Worm (Caenorhabditis elegans) whole organism, L4 larva: ENCODE data around the gene ceh-19.

Experiments used
- F10B5.3 ChIP-seq: sonication (generic microtip); optimal IDR thresholded peaks from 2 replicates; lab custom pipeline; 2016; ENCODE audit warnings: mild to moderate bottlenecking, missing genetic modification characterization, missing compliant biosample characterization
- F37D6.2 ChIP-seq: sonication (generic microtip); optimal IDR thresholded peaks from 2 replicates; lab custom pipeline; 2016; ENCODE audit warnings: mild to moderate bottlenecking, missing genetic modification characterization, missing compliant biosample characterization
- T20F7.1 ChIP-seq: fragments of 200-800 bp; sonication (Bioruptor generic); optimal IDR thresholded peaks from 2 replicates; lab custom pipeline; 2018; ENCODE audit warnings: mild to moderate bottlenecking, missing genetic modification characterization, missing compliant biosample characterization
- Y48G9A.11 ChIP-seq: fragments of 200-800 bp; sonication (Bioruptor generic); IDR thresholded peaks from 2 replicates; pipeline ENCODE4 v1.3.6; 2022; ENCODE audit warnings: missing genetic modification reagents, missing genetic modification characterization, missing compliant biosample characterization
- ZK337.2 ChIP-seq: fragments of 200-800 bp; sonication (Bioruptor generic); IDR thresholded peaks from 2 replicates; pipeline ENCODE4 v1.3.6; 2022; ENCODE audit warnings: missing genetic modification reagents, missing genetic modification characterization, missing compliant biosample characterization
- ZK546.5 ChIP-seq, 2 experiments: sonication (generic microtip); optimal IDR thresholded peaks; 2 replicates each; lab custom pipeline; 2017; ENCODE audit warnings: missing biosample characterization in 2 of 2, missing genetic modification characterization in 2 of 2
- aha-1 ChIP-seq: fragments of 150-350 bp; peaks from one replicate; lab custom pipeline; 2014; ENCODE audit warnings: missing biosample characterization, missing genetic modification characterization
- ceh-44 ChIP-seq: fragments of 200-800 bp; sonication (Bioruptor generic); IDR thresholded peaks from 2 replicates; pipeline ENCODE4 v1.3.6; 2022; ENCODE audit warnings: missing genetic modification reagents, missing genetic modification characterization, missing compliant biosample characterization
- ceh-82 ChIP-seq: sonication (generic microtip); optimal IDR thresholded peaks from 2 replicates; lab custom pipeline; 2017; ENCODE audit warnings: missing biosample characterization, missing genetic modification characterization
- ces-1 ChIP-seq: fragments of 150-350 bp; sonication (generic microtip); optimal IDR thresholded peaks from 4 replicates; lab custom pipeline; 2014; ENCODE audit warnings: missing biosample characterization, missing genetic modification reagents, missing genetic modification characterization
- dmd-8 ChIP-seq: fragments of 200-800 bp; sonication (Bioruptor generic); IDR thresholded peaks from 2 replicates; pipeline ENCODE4 v1.3.6; 2022; ENCODE audit warnings: missing genetic modification characterization, missing compliant biosample characterization
- dpl-1 ChIP-seq: fragments of 150-350 bp; optimal IDR thresholded peaks from 2 replicates; lab custom pipeline; 2014; ENCODE audit warnings: missing biosample characterization, missing genetic modification reagents, missing genetic modification characterization
- hlh-30 ChIP-seq: sonication (generic microtip); optimal IDR thresholded peaks from 2 replicates; lab custom pipeline; 2017; ENCODE audit warnings: antibody characterized with exemption, mild to moderate bottlenecking, missing genetic modification characterization, missing compliant biosample characterization; ENCODE audit not compliant: insufficient read depth
- lim-7 ChIP-seq: fragments of 200-800 bp; sonication (Bioruptor generic); IDR thresholded peaks from 2 replicates; pipeline ENCODE4 v1.3.6; 2022; ENCODE audit warnings: missing genetic modification characterization, missing compliant biosample characterization
- lin-39 ChIP-seq: fragments of 150-350 bp; optimal IDR thresholded peaks from 2 replicates; lab custom pipeline; 2014; ENCODE audit warnings: missing biosample characterization, missing genetic modification reagents, missing genetic modification characterization
- mdl-1 ChIP-seq, 2 experiments: fragments of 150-350 bp in 1 of 2; sonication (generic microtip) in 1 of 2; optimal IDR thresholded peaks; 2 replicates each; lab custom pipeline; 2014 to 2017; ENCODE audit warnings: missing biosample characterization in 2 of 2, missing genetic modification characterization in 2 of 2
- mdt-29 ChIP-seq: fragments of 200-800 bp; sonication (Bioruptor generic); IDR thresholded peaks from 2 replicates; pipeline ENCODE4 v1.3.6; 2022; ENCODE audit warnings: missing genetic modification reagents, missing genetic modification characterization, missing compliant biosample characterization
- mep-1 ChIP-seq: fragments of 150-350 bp; sonication (generic microtip); optimal IDR thresholded peaks from 3 replicates; lab custom pipeline; 2014; ENCODE audit warnings: missing biosample characterization, missing genetic modification characterization
- mes-2 ChIP-seq: sonication (generic microtip); optimal IDR thresholded peaks from 2 replicates; lab custom pipeline; 2016; ENCODE audit warnings: missing genotype, mild to moderate bottlenecking, missing genetic modification characterization, missing compliant biosample characterization; ENCODE audit not compliant: poor library complexity, severe bottlenecking
- mxl-3 ChIP-seq: fragments of 200-800 bp; sonication (Bioruptor generic); optimal IDR thresholded peaks from 2 replicates; lab custom pipeline; 2018; ENCODE audit warnings: mild to moderate bottlenecking, missing genetic modification characterization, missing compliant biosample characterization
- nhr-237 ChIP-seq: sonication (generic microtip); optimal IDR thresholded peaks from 2 replicates; lab custom pipeline; 2017; ENCODE audit warnings: missing biosample characterization, missing genetic modification characterization
- nhr-28 ChIP-seq: fragments of 150-350 bp; optimal IDR thresholded peaks from 2 replicates; lab custom pipeline; 2014; ENCODE audit warnings: missing biosample characterization, missing genetic modification characterization
- nhr-77 ChIP-seq: fragments of 150-350 bp; optimal IDR thresholded peaks from 2 replicates; lab custom pipeline; 2014; ENCODE audit warnings: missing biosample characterization, missing genetic modification characterization
- pha-4 ChIP-seq, 2 experiments: fragments of 150-350 bp in 1 of 2; fragments of 200-800 bp in 1 of 2; sonication (Bioruptor generic) in 1 of 2; IDR thresholded peaks in 1 of 2; optimal IDR thresholded peaks in 1 of 2; 2 replicates each; pipeline versions ENCODE4 v1.3.6 to Lab custom; 2014 to 2022; ENCODE audit warnings: missing genetic modification characterization in 2 of 2, missing genetic modification reagents in 2 of 2, missing biosample characterization in 1 of 2, missing compliant biosample characterization in 1 of 2
- rbr-2 ChIP-seq: sonication (generic microtip); optimal IDR thresholded peaks from 2 replicates; lab custom pipeline; 2016; ENCODE audit warnings: missing genotype, missing genetic modification characterization, missing compliant biosample characterization
- skn-1 ChIP-seq: fragments of 150-350 bp; optimal IDR thresholded peaks from 2 replicates; lab custom pipeline; 2014; ENCODE audit warnings: missing biosample characterization, missing genetic modification characterization
- snpc-1.2 ChIP-seq: fragments of 200-800 bp; sonication (Bioruptor generic); IDR thresholded peaks from 2 replicates; pipeline ENCODE4 v1.3.6; 2022; ENCODE audit warnings: missing genetic modification reagents, missing genetic modification characterization, missing compliant biosample characterization
- spr-3 ChIP-seq: fragments of 200-800 bp; sonication (Bioruptor generic); optimal IDR thresholded peaks from 2 replicates; lab custom pipeline; 2018; ENCODE audit warnings: mild to moderate bottlenecking, missing genetic modification characterization, missing compliant biosample characterization
- unc-130 ChIP-seq: sonication (generic microtip); optimal IDR thresholded peaks from 2 replicates; lab custom pipeline; 2016; ENCODE audit warnings: missing genetic modification reagents, missing genetic modification characterization, missing compliant biosample characterization
- unc-62 ChIP-seq, 3 experiments: fragments of 150-350 bp in 1 of 3; sonication (generic microtip); optimal IDR thresholded peaks in 2 of 3; peaks in 1 of 3; 1 replicate in 1 of 3; 2 replicates in 2 of 3; lab custom pipeline; 2014 to 2017; ENCODE audit warnings: missing biosample characterization in 3 of 3, missing genetic modification characterization in 3 of 3, missing genetic modification reagents in 3 of 3, missing genotype in 1 of 3
- zfp-2 ChIP-seq: sonication (generic microtip); optimal IDR thresholded peaks from 2 replicates; lab custom pipeline; 2016; ENCODE audit warnings: mild to moderate bottlenecking, missing genetic modification characterization, missing compliant biosample characterization
- zfp-3 ChIP-seq: fragments of 200-800 bp; sonication (Bioruptor generic); conservative IDR thresholded peaks from 2 replicates; pipeline ENCODE4 v1.3.6; 2022; ENCODE audit warnings: missing genetic modification reagents, missing genetic modification characterization, missing compliant biosample characterization

The ceh-19 gene

DNA sequence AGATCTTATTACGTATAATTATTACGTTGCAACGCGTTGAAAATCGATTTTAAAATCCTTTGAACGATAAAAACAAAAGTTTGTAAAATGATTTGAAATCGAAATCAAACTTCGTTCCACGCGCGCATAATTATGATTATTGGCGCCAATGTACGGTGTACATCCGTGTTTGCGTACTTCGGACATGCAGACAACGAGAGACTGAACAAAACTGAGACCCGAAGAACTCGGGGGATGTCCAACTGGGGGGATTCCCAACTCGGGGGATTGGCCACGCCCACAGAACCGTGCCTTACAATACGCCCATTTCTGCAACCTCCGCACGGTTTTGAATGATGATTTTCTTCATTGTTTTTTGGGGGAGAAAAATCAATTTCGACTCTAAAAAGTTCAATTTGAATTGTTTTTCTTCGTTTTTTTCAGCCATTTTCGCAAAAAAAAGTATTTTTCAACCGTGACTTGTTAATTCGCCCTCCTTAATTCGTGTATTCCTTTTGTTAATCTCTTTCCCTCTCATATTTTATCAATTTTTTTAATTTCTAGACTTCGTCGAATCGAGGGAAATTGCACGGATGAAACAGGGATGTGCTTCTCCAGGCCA, 8.8 kb downstream of the ceh-19 start, which contains the start of gene F20D12.12 (continued):
- TF ChIP-seq mdl-1 (tag; optimal IDR thresholded peaks at IDR 0.05; lab: Kevin White, UChicago) (peak in 1 of 2 experiments; percentile 64), nhr-28 (tag; lab: Kevin White, UChicago) (peak; percentile 4), snpc-1.2 (GFP tag; lab: Robert Waterston, UW) (peak; percentile 85), mep-1 (tag; lab: Kevin White, UChicago) (peak; percentile 45), ZK337.2 (GFP tag; lab: Robert Waterston, UW) (peak; percentile 85), aha-1 (peak; percentile 95), lim-7 (GFP tag; lab: Robert Waterston, UW) (peak; percentile 50; the same call in 1 of the 2 replicates), dpl-1 (GFP tag; lab: Kevin White, UChicago) (peak; percentile 73), T20F7.1 (GFP tag; lab: Kevin White, UChicago) (peak; percentile 79), unc-130 (GFP tag; lab: Kevin White, UChicago) (peak; percentile 83), mes-2 (peak; percentile 91), Y48G9A.11 (peak; percentile 83), mxl-3 (peak; percentile 30), zfp-3 (peak; percentile 80), F37D6.2 (tag; lab: Kevin White, UChicago) (peak; percentile 27)
- TF ChIP-seq, all 104 proteins: peak for 47; not testable (repeated sequence) for 57

DNA sequence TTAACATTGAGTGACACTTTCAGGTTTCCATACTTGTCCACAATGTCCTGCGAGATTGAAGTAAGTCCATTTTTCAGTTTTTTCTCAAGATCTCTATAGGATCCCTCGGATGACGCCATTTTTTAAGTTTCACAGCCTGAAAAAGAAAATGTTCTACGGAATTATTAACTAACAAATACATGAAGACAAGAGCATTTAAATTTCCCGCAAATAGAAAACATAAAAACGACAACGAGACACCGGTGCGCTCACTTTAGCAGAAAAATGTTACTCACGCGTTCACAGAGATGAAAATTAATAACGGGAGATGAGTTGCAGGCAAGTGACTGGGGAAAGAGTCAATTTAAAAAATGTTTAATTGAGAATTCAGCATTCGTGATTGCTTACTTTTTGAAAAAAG, 9.3 kb downstream of the ceh-19 start, which contains the start of gene czw-1:
czw-1 (minus strand) TSS at position 369 of the 400 bp plus-strand sequence.
- TF ChIP-seq nhr-237 (tag; lab: Kevin White, UChicago) (no peak), ces-1 (no peak), lim-7 (GFP tag; lab: Robert Waterston, UW) (no peak), ceh-82 (no peak), lin-39 (tag; lab: Kevin White, UChicago) (no peak), F10B5.3 (tag; lab: Kevin White, UChicago) (no peak), ZK546.5 (tag; optimal IDR thresholded peaks at IDR 0.05; lab: Kevin White, UChicago) (no peak), mes-2 (peak; percentile 12), nhr-77 (tag; lab: Kevin White, UChicago) (no peak), hlh-30 (no peak), mdt-29 (GFP tag; lab: Robert Waterston, UW) (no peak), zfp-2 (no peak), T20F7.1 (GFP tag; lab: Kevin White, UChicago) (peak; percentile 71)

DNA sequence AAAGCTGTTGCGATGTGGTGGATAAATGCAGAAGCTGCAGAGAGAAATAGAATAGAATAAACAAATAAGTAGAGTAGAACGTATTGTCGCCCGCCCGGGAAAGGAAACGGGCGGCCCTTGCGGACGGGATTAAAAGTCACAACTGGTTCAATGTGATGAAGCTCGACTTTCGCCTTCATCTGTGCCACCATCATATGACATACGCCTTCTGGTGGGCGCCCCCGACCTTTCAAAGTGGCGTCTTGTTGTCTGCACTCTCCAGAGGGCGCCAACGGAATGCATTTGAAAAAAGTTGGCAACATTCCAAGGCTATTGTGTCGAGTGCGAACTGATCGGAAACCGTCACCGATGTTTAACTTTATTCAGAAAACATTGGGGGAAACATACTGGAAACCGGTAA, 12.5 kb downstream of the ceh-19 start:
- TF ChIP-seq spr-3 (GFP tag; lab: Kevin White, UChicago) (no peak), mep-1 (tag; lab: Kevin White, UChicago) (peak; percentile 28), pha-4 (GFP tag; IDR thresholded peaks at IDR 0.05; lab: Robert Waterston, UW) (no peak), pha-4 (tag; optimal IDR thresholded peaks at IDR 0.05; lab: Kevin White, UChicago) (no peak), mes-2 (no peak), mxl-3 (no peak), unc-62 (GFP tag; optimal IDR thresholded peaks at IDR 0.05 in 1 of 2; lab: Kevin White, UChicago) (peak in 1 of 2 experiments; percentile 61), unc-62 (tag; optimal IDR thresholded peaks at IDR 0.05; lab: Kevin White, UChicago) (no peak), ceh-44 (no peak), hlh-30 (peak; percentile 57), rbr-2 (tag; lab: Kevin White, UChicago) (no peak), dmd-8 (no peak), lin-39 (tag; lab: Kevin White, UChicago) (no peak), ZK337.2 (GFP tag; lab: Robert Waterston, UW) (no peak)

DNA sequence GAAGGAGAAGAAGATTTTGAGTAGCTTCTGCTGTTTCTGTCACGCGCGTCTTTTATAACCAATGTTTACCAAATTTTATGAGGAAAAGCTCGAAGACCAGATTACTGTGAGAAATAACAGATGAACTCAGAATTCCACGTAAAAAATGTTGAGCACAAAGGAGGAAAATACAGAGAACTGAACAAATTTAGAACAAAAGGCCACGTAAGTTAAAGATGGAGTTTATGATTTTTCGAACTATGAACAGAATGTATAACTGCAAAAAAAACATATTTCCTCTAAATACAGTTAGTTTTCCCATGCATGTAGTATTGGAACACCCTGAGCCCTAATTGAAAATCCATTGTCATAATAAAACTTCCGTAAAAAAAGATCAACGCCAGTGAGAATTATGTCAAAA, 14.8 kb downstream of the ceh-19 start, which contains the start of gene exc-9:
exc-9 (minus strand) TSS at position 101 of the 400 bp plus-strand sequence.
- no peak for TF ChIP-seq skn-1 (tag; lab: Kevin White, UChicago)
